Worm (Caenorhabditis elegans) whole organism, L1 larva: ENCODE results near the gene B0416.10.

Experiments
- C34B4.2 ChIP-seq: sonication (generic microtip); optimal IDR thresholded peaks from 2 replicates; lab custom pipeline; 2017; ENCODE audit warnings: mild to moderate bottlenecking, missing genetic modification characterization, missing compliant biosample characterization
- aha-1 ChIP-seq: fragments of 150-350 bp; optimal IDR thresholded peaks from 2 replicates; lab custom pipeline; 2014; ENCODE audit warnings: missing biosample characterization, missing genetic modification characterization
- aly-2 ChIP-seq: fragments of 150-350 bp; optimal IDR thresholded peaks from 2 replicates; lab custom pipeline; 2014; ENCODE audit warnings: missing biosample characterization, missing genetic modification characterization
- blmp-1 ChIP-seq: fragments of 150-350 bp; optimal IDR thresholded peaks from 2 replicates; lab custom pipeline; 2014; ENCODE audit warnings: missing biosample characterization, missing genetic modification characterization
- ceh-82 ChIP-seq, 3 experiments: fragments of 150-350 bp in 1 of 3; sonication (generic microtip) in 2 of 3; optimal IDR thresholded peaks; 2 replicates each; lab custom pipeline; 2014 to 2017; ENCODE audit warnings: missing biosample characterization in 3 of 3, missing genetic modification characterization in 3 of 3
- ceh-90 ChIP-seq: sonication (generic microtip); optimal IDR thresholded peaks from 2 replicates; lab custom pipeline; 2016; ENCODE audit warnings: missing genetic modification characterization, missing compliant biosample characterization
- elt-2 ChIP-seq: sonication (generic microtip); optimal IDR thresholded peaks from 2 replicates; lab custom pipeline; 2016; ENCODE audit warnings: missing genetic modification characterization, mild to moderate bottlenecking, inconsistent platforms, missing compliant biosample characterization, missing genetic modification reagents
- nhr-11 ChIP-seq: fragments of 150-350 bp; optimal IDR thresholded peaks from 2 replicates; lab custom pipeline; 2014; ENCODE audit warnings: missing biosample characterization, missing genetic modification characterization
- nhr-47 ChIP-seq: sonication (generic microtip); optimal IDR thresholded peaks from 2 replicates; lab custom pipeline; 2016; ENCODE audit warnings: mild to moderate bottlenecking, missing genetic modification characterization, moderate library complexity, missing compliant biosample characterization
- nhr-84 ChIP-seq: sonication (generic microtip); optimal IDR thresholded peaks from 2 replicates; lab custom pipeline; 2017; ENCODE audit warnings: missing biosample characterization, missing genetic modification characterization
- nhr-85 ChIP-seq: sonication (generic microtip); peaks from one replicate; lab custom pipeline; 2016; ENCODE audit warnings: missing genetic modification characterization, inconsistent platforms, missing compliant biosample characterization
- snpc-4 ChIP-seq: fragments of 150-350 bp; optimal IDR thresholded peaks from 2 replicates; lab custom pipeline; 2014; ENCODE audit warnings: missing biosample characterization, missing genetic modification characterization
- tbx-2 ChIP-seq: sonication (generic microtip); optimal IDR thresholded peaks from 2 replicates; lab custom pipeline; 2016; ENCODE audit warnings: missing genetic modification characterization, missing compliant biosample characterization
- unc-86 ChIP-seq: sonication (generic microtip); optimal IDR thresholded peaks from 2 replicates; lab custom pipeline; 2016; ENCODE audit warnings: missing genetic modification characterization, missing compliant biosample characterization

ce11 chrX:9264231-9264630 lies 10.2 kb downstream of the B0416.10 start, which contains the start of gene F18G5.6:
- TF ChIP-seq nhr-84 (tag; lab: Kevin White, UChicago) (no peak), ceh-90 (tag; lab: Kevin White, UChicago) (no peak), blmp-1 (tag; lab: Kevin White, UChicago) (no peak), aha-1 (tag; lab: Kevin White, UChicago) (no peak), unc-86 (tag; lab: Kevin White, UChicago) (no peak), snpc-4 (tag; lab: Kevin White, UChicago) (no peak), elt-2 (tag; lab: Kevin White, UChicago) (no peak), C34B4.2 (tag; lab: Kevin White, UChicago) (no peak), nhr-85 (tag; lab: Kevin White, UChicago) (no peak), nhr-11 (tag; lab: Kevin White, UChicago) (no peak), ceh-82 (tag; optimal IDR thresholded peaks at IDR 0.05; lab: Kevin White, UChicago) (no peak), aly-2 (tag; lab: Kevin White, UChicago) (no peak), tbx-2 (tag; lab: Kevin White, UChicago) (no peak), nhr-47 (no peak)
